Worm (Caenorhabditis elegans) whole organism, L2 larva: Measurements from ENCODE around the gene C56C10.6.

Source experiments
- ama-1 ChIP-seq: fragments of 150-350 bp; optimal IDR thresholded peaks from 2 replicates; lab custom pipeline; 2018; ENCODE audit warnings: inconsistent platforms
- nhr-11 ChIP-seq: fragments of 150-350 bp; optimal IDR thresholded peaks from 2 replicates; lab custom pipeline; 2014; ENCODE audit warnings: missing biosample characterization, missing genetic modification characterization
- nhr-12 ChIP-seq: fragments of 150-350 bp; optimal IDR thresholded peaks from 2 replicates; lab custom pipeline; 2014; ENCODE audit warnings: missing biosample characterization, missing genetic modification characterization
- unc-62 ChIP-seq: fragments of 150-350 bp; optimal IDR thresholded peaks from 2 replicates; lab custom pipeline; 2014; ENCODE audit warnings: missing biosample characterization, missing genetic modification reagents, missing genetic modification characterization

DNA sequence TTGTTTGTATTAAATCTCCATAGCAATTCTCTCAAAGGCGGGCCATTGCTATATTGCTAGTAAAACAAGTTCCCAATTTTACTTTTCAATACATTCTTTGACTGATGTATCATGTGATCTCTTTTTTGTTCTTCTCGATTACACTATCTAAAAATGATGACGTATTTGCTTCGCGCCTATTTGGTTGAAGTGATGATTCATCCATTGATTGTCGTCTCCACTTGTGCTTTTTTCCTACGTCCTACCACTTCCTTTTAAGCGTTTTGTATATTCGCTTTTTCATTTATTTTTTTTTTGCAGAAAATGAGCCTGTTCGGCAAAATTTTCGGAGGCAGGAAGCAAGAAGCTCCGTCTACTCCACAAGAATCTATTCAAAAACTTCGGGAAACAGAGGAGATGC is 8.3 kb upstream of the C56C10.6 start, which contains the start of gene vps-32.1:
- TF ChIP-seq unc-62 (no peak), nhr-12 (tag; lab: Kevin White, UChicago) (no peak), ama-1 (no peak), nhr-11 (no peak)
